Worm (Caenorhabditis elegans) whole organism, midembryonic: Measurements from ENCODE around the gene B0303.7.

ENCODE experiments used
- T22C8.4 ChIP-seq: fragments of 200-800 bp; sonication (Bioruptor generic); IDR thresholded peaks from 2 replicates; pipeline ENCODE4 v1.3.6; 2022; ENCODE audit warnings: missing genetic modification characterization, missing compliant biosample characterization
- flt-1 ChIP-seq: fragments of 200-800 bp; sonication (Bioruptor generic); IDR thresholded peaks from 2 replicates; pipeline ENCODE4 v1.3.6; 2022; ENCODE audit warnings: missing genetic modification characterization, missing compliant biosample characterization
- med-1 ChIP-seq: sonication (generic microtip); optimal IDR thresholded peaks from 2 replicates; lab custom pipeline; 2017; ENCODE audit warnings: missing genetic modification characterization, mild to moderate bottlenecking, missing compliant biosample characterization, antibody characterized with exemption, missing genetic modification reagents; ENCODE audit not compliant: insufficient read depth
- tab-1 ChIP-seq: fragments of 200-800 bp; sonication (Bioruptor generic); IDR thresholded peaks from 2 replicates; pipeline ENCODE4 v1.3.6; 2022; ENCODE audit warnings: missing genetic modification characterization, missing compliant biosample characterization
- ztf-23 ChIP-seq: fragments of 200-800 bp; sonication (Bioruptor generic); IDR thresholded peaks from 2 replicates; pipeline ENCODE4 v1.3.6; 2022; ENCODE audit warnings: missing genetic modification reagents, missing genetic modification characterization, missing compliant biosample characterization

The B0303.7 gene

DNA sequence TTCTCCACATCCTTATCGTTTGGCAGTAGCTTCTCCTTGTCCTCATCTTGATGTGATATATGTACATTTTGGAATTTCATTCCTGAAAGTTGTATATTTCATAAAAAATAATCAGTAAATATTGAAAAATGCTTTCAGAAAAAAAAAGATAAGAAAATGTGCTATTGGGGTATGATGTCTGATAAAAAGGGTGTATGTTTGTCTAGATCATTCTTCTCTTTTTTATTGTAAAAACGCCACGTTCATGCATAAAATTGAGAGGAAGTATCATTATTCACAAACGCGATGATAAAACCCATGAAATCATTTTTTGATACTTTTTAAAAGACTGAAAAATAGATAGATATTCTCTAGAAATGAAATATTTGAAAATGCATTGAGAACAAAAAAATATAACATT is 55.2 kb downstream of the B0303.7 start:
- TF ChIP-seq tab-1 (no peak), med-1 (GFP tag; lab: Kevin White, UChicago) (no peak), flt-1 (GFP tag; lab: Robert Waterston, UW) (no peak), T22C8.4 (GFP tag; lab: Robert Waterston, UW) (no peak), ztf-23 (GFP tag; lab: Robert Waterston, UW) (no peak)
